Fruit fly (Drosophila melanogaster) whole organism: ENCODE results near the gene Afti.

Source experiments
- CG8478 ChIP-seq: fragments of >200 bp; optimal IDR thresholded peaks from 2 replicates; lab custom pipeline; 2018; ENCODE audit warnings: inconsistent platforms
- EcR ChIP-seq, 2 experiments: fragments of >200 bp; optimal IDR thresholded peaks; 2 replicates each; lab custom pipeline; 2017; ENCODE audit warnings: missing biosample characterization in 2 of 2, missing genetic modification characterization in 2 of 2, missing genetic modification reagents in 2 of 2
- pan ChIP-seq: fragments of >200 bp; optimal IDR thresholded peaks from 2 replicates; lab custom pipeline; 2017
- psq ChIP-seq: fragments of >200 bp; optimal IDR thresholded peaks from 2 replicates; lab custom pipeline; 2017

- TF ChIP-seq pan (lab: Kevin White, UChicago) (no peak), CG8478 (lab: Kevin White, UChicago) (no peak), EcR (GFP tag; optimal IDR thresholded peaks at IDR 0.05; lab: Kevin White, UChicago) (no peak), psq (lab: Kevin White, UChicago) (no peak)
These were observed 29.8 kb downstream of the Afti start for dm6 chr3R:14296700-14297099.
